Worm (Caenorhabditis elegans) whole organism, early embryonic: ENCODE measurements around the gene tag-10.

Source experiments
- B0310.2 ChIP-seq: sonication (generic microtip); optimal IDR thresholded peaks from 2 replicates; lab custom pipeline; 2016; ENCODE audit warnings: mild to moderate bottlenecking, missing genetic modification characterization, missing compliant biosample characterization
- F13C5.2 ChIP-seq: sonication (generic microtip); optimal IDR thresholded peaks from 2 replicates; lab custom pipeline; 2017; ENCODE audit warnings: mild to moderate bottlenecking, missing genetic modification characterization, inconsistent platforms, missing compliant biosample characterization
- aly-1 ChIP-seq: sonication (generic microtip); optimal IDR thresholded peaks from 2 replicates; lab custom pipeline; 2016; ENCODE audit warnings: missing genetic modification characterization, missing compliant biosample characterization
- ama-1 ChIP-seq: fragments of 150-350 bp; optimal IDR thresholded peaks from 2 replicates; lab custom pipeline; 2014
- ceh-13 ChIP-seq: fragments of 200-800 bp; sonication (Bioruptor generic); optimal IDR thresholded peaks from 2 replicates; lab custom pipeline; 2018; ENCODE audit warnings: mild to moderate bottlenecking, missing genetic modification characterization, missing compliant biosample characterization
- ceh-36 ChIP-seq: sonication (generic microtip); optimal IDR thresholded peaks from 2 replicates; lab custom pipeline; 2016; ENCODE audit warnings: missing genetic modification characterization, inconsistent platforms, missing compliant biosample characterization
- ets-7 ChIP-seq: sonication (generic microtip); optimal IDR thresholded peaks from 2 replicates; lab custom pipeline; 2016; ENCODE audit warnings: missing genotype, missing genetic modification characterization, missing compliant biosample characterization
- pes-1 ChIP-seq: fragments of 200-800 bp; sonication (Bioruptor generic); IDR thresholded peaks from 2 replicates; pipeline ENCODE4 v1.3.6; 2022; ENCODE audit warnings: missing genetic modification reagents, missing genetic modification characterization, missing compliant biosample characterization
- scrt-1 ChIP-seq: fragments of 200-800 bp; sonication (Bioruptor generic); IDR thresholded peaks from 2 replicates; pipeline ENCODE4 v1.3.6; 2022; ENCODE audit warnings: missing genetic modification characterization, missing compliant biosample characterization
- tbx-11 ChIP-seq: fragments of 200-800 bp; sonication (Bioruptor generic); IDR thresholded peaks from 2 replicates; pipeline ENCODE4 v1.3.6; 2022; ENCODE audit warnings: missing genetic modification characterization, missing compliant biosample characterization
- tbx-37 ChIP-seq: fragments of 200-800 bp; sonication (Bioruptor generic); conservative IDR thresholded peaks from 2 replicates; pipeline ENCODE4 v1.3.6; 2022; ENCODE audit warnings: missing genetic modification reagents, missing genetic modification characterization, missing compliant biosample characterization
- tra-4 ChIP-seq: sonication (generic microtip); optimal IDR thresholded peaks from 2 replicates; lab custom pipeline; 2017; ENCODE audit warnings: missing genetic modification characterization, missing compliant biosample characterization

ce11 chrII:13593659-13594221 lies 38.6 kb upstream of the tag-10 start, which contains the start of gene clec-146:
- no peak for TF ChIP-seq ama-1 (lab: Kevin White, UChicago)
- TF ChIP-seq B0310.2: no peak
- no peak for TF ChIP-seq tbx-11 (GFP tag; lab: Robert Waterston, UW)
- no peak for TF ChIP-seq ceh-13 (GFP tag; lab: Kevin White, UChicago)
- TF ChIP-seq tra-4 (tag; lab: Kevin White, UChicago): no peak
- TF ChIP-seq ceh-36 (tag; lab: Kevin White, UChicago): no peak
- TF ChIP-seq ets-7 (tag; lab: Kevin White, UChicago): no peak
- no peak for TF ChIP-seq scrt-1 (GFP tag; lab: Robert Waterston, UW)
- TF ChIP-seq pes-1: no peak
- TF ChIP-seq aly-1 (tag; lab: Kevin White, UChicago): no peak
- TF ChIP-seq tbx-37: no peak
- no peak for TF ChIP-seq F13C5.2 (tag; lab: Kevin White, UChicago)
